Worm (Caenorhabditis elegans): Measurements from ENCODE around the gene ech-2.

Gene ech-2

DNA sequence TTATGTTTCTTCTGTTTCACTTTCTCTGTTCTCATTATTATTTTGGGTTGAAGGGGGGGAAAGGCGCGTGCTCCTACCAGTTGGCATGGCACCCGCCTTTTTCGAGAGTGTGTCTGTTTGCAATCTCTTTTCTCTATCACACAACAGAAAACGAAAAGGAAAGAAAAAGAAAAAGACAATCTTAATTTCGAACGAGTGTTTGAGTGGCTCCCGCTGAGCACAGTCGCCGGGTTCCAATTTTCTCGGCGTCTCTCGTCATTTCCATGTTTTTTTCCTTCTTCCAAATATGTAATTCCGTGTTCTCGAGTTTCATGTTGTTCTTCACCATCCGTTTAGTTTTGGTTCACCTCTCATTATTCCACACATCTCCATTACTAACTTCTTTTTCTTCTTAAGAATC, 14.0 kb downstream of the ech-2 start, which contains the start of gene F38H4.3:
Gene F38H4.3, plus strand, starts transcription at position 301 of the 400 bp plus-strand sequence.
- TF ChIP-seq ces-1 (GFP tag; optimal IDR thresholded peaks at IDR 0.05) (no peak), fos-1 (tag; optimal IDR thresholded peaks at IDR 0.05) (no peak), nhr-6 (tag; optimal IDR thresholded peaks at IDR 0.05) (no peak), nhr-25 (tag; optimal IDR thresholded peaks at IDR 0.05; ENCODE audit: borderline replicate concordance, insufficient read depth) (no peak)

- no peak for TF ChIP-seq egl-27 (tag; optimal IDR thresholded peaks at IDR 0.05)
- TF ChIP-seq nhr-111 (GFP tag; optimal IDR thresholded peaks at IDR 0.05), result no peak
- no peak for TF ChIP-seq nhr-28 (tag; optimal IDR thresholded peaks at IDR 0.05)
- no peak for TF ChIP-seq lin-39 (tag; optimal IDR thresholded peaks at IDR 0.05)
- TF ChIP-seq nhr-10 (tag; optimal IDR thresholded peaks at IDR 0.05), result no peak
- no peak for TF ChIP-seq dpl-1 (GFP tag; optimal IDR thresholded peaks at IDR 0.05)
- no peak for TF ChIP-seq php-3 (GFP tag; IDR thresholded peaks at IDR 0.05)
- no peak for TF ChIP-seq spr-1 (tag; optimal IDR thresholded peaks at IDR 0.05)
These were observed 17.5 kb downstream of the ech-2 start, which contains the start of gene fbxb-3 for ce11 chrIV:11838657-11839056. fbxb-3 (plus strand) TSS chrIV:11838957.

ce11 chrIV:11833456-11833855, 22.7 kb downstream of the ech-2 start, which contains the start of gene M117.4:
M117.4 (minus strand) TSS chrIV:11833556.
- TF ChIP-seq nhr-42 (GFP tag; IDR thresholded peaks at IDR 0.05) (no peak), Y75B8A.6 (GFP tag; IDR thresholded peaks at IDR 0.05) (no peak), nhr-48 (tag; optimal IDR thresholded peaks at IDR 0.05) (no peak), mdl-1 (tag; optimal IDR thresholded peaks at IDR 0.05) (no peak), lin-29 (GFP tag; IDR thresholded peaks at IDR 0.05) (no peak), gei-8 (GFP tag; optimal IDR thresholded peaks at IDR 0.05) (no peak), mxl-2 (GFP tag; conservative IDR thresholded peaks at IDR 0.05) (no peak), nhr-6 (tag; optimal IDR thresholded peaks at IDR 0.05) (no peak), madf-5 (GFP tag; IDR thresholded peaks at IDR 0.05) (no peak), nhr-25 (tag; optimal IDR thresholded peaks at IDR 0.05; ENCODE audit: borderline replicate concordance, insufficient read depth) (no peak), nhr-77 (tag; optimal IDR thresholded peaks at IDR 0.05) (no peak), ZK546.5 (tag; optimal IDR thresholded peaks at IDR 0.05) (no peak), zfp-2 (tag; optimal IDR thresholded peaks at IDR 0.05) (no peak), rbr-2 (tag; optimal IDR thresholded peaks at IDR 0.05) (no peak), ceh-44 (GFP tag; IDR thresholded peaks at IDR 0.05) (no peak), lin-38 (GFP tag; IDR thresholded peaks at IDR 0.05) (no peak), nhr-76 (tag; optimal IDR thresholded peaks at IDR 0.05) (no peak), attf-4 (tag; optimal IDR thresholded peaks at IDR 0.05) (no peak), ZK337.2 (GFP tag; IDR thresholded peaks at IDR 0.05) (no peak)

DNA sequence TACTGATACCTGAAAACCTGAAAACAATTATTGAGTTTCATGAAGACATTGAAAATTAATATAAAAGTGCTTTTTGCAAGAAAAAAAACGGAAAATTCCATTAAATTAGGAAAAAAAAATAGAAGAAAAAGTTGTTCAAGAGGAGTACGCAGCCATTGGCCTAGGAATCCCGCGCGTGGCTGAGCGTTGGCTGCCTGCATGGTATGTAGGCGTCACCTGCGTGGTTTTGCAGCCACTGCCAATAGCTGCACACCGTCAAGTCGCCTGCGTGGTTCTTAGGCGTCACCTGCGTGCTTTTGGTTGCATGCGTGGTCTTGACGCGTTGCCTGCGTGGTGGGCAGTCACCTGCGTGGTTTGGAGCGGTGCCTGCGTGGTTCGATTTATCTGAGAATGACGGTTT, 28.1 kb downstream of the ech-2 start, which contains the start of gene M117.6:
Gene M117.6, minus strand, starts transcription at position 101 of the 400 bp plus-strand sequence.
- TF ChIP-seq set-16 (GFP tag; IDR thresholded peaks at IDR 0.05) (peak; percentile 53; the same call in 1 of the 2 replicates), snpc-1.2 (GFP tag; IDR thresholded peaks at IDR 0.05) (0 out of 2 replicates have a peak, but pooled peaks have one; percentile 16)

ce11 chrIV:11822454-11822853, 33.7 kb downstream of the ech-2 start:
- TF ChIP-seq ceh-28 (tag; optimal IDR thresholded peaks at IDR 0.05) (no peak), lin-38 (GFP tag; IDR thresholded peaks at IDR 0.05) (no peak; the same call in 1 of the 2 replicates), D1046.2 (GFP tag; IDR thresholded peaks at IDR 0.05) (no peak), unc-130 (GFP tag; optimal IDR thresholded peaks at IDR 0.05) (peak; percentile 45), vab-7 (GFP tag; IDR thresholded peaks at IDR 0.05) (no peak), ama-1 (optimal IDR thresholded peaks at IDR 0.05) (no peak), nhr-111 (GFP tag; optimal IDR thresholded peaks at IDR 0.05) (no peak), lin-29 (GFP tag; IDR thresholded peaks at IDR 0.05) (no peak), nhr-25 (tag; optimal IDR thresholded peaks at IDR 0.05; ENCODE audit: borderline replicate concordance, insufficient read depth) (no peak), daf-8 (GFP tag; IDR thresholded peaks at IDR 0.05) (no peak), daf-16 (GFP tag; optimal IDR thresholded peaks at IDR 0.05) (no peak), daf-16 (tag; optimal IDR thresholded peaks at IDR 0.05) (peak; percentile 22), cey-2 (tag; optimal IDR thresholded peaks at IDR 0.05; ENCODE audit: borderline replicate concordance, insufficient read depth) (no peak), mxl-3 (GFP tag; optimal IDR thresholded peaks at IDR 0.05) (no peak), lsy-2 (tag; optimal IDR thresholded peaks at IDR 0.05) (peak in 1 of 2 experiments; percentile 56), dpl-1 (GFP tag; optimal IDR thresholded peaks at IDR 0.05) (peak; percentile 87), lin-39 (tag; optimal IDR thresholded peaks at IDR 0.05) (no peak), hlh-30 (tag; optimal IDR thresholded peaks at IDR 0.05; ENCODE audit: insufficient read depth) (peak; percentile 34), snpc-1.2 (GFP tag; IDR thresholded peaks at IDR 0.05) (no peak), ceh-62 (tag; optimal IDR thresholded peaks at IDR 0.05) (no peak), nhr-6 (tag; optimal IDR thresholded peaks at IDR 0.05) (peak; percentile 49), nhr-28 (tag; optimal IDR thresholded peaks at IDR 0.05) (no peak)
